Worm (Caenorhabditis elegans): ENCODE results near the gene F52E1.2.

ce11 chrV:8450690-8451089 lies 40.3 kb downstream of the F52E1.2 start:
- TF ChIP-seq ztf-29 (GFP tag; IDR thresholded peaks at IDR 0.05) (no peak), T22C8.4 (GFP tag; IDR thresholded peaks at IDR 0.05) (no peak), ztf-23 (GFP tag; IDR thresholded peaks at IDR 0.05) (no peak)
